Worm (Caenorhabditis elegans) whole organism, early embryonic: ENCODE measurements around the gene madf-5.
A peak's percentile ranks its signal among the peaks of the same experiment; 100 is the strongest.

Source experiments
- B0310.2 ChIP-seq: sonication (generic microtip); optimal IDR thresholded peaks from 2 replicates; lab custom pipeline; 2016; ENCODE audit warnings: mild to moderate bottlenecking, missing genetic modification characterization, missing compliant biosample characterization
- F13C5.2 ChIP-seq: sonication (generic microtip); optimal IDR thresholded peaks from 2 replicates; lab custom pipeline; 2017; ENCODE audit warnings: mild to moderate bottlenecking, missing genetic modification characterization, inconsistent platforms, missing compliant biosample characterization
- aly-1 ChIP-seq: sonication (generic microtip); optimal IDR thresholded peaks from 2 replicates; lab custom pipeline; 2016; ENCODE audit warnings: missing genetic modification characterization, missing compliant biosample characterization
- ama-1 ChIP-seq: fragments of 150-350 bp; optimal IDR thresholded peaks from 2 replicates; lab custom pipeline; 2014
- ceh-13 ChIP-seq: fragments of 200-800 bp; sonication (Bioruptor generic); optimal IDR thresholded peaks from 2 replicates; lab custom pipeline; 2018; ENCODE audit warnings: mild to moderate bottlenecking, missing genetic modification characterization, missing compliant biosample characterization
- ceh-36 ChIP-seq: sonication (generic microtip); optimal IDR thresholded peaks from 2 replicates; lab custom pipeline; 2016; ENCODE audit warnings: missing genetic modification characterization, inconsistent platforms, missing compliant biosample characterization
- ets-7 ChIP-seq: sonication (generic microtip); optimal IDR thresholded peaks from 2 replicates; lab custom pipeline; 2016; ENCODE audit warnings: missing genotype, missing genetic modification characterization, missing compliant biosample characterization
- flt-1 ChIP-seq: fragments of 200-800 bp; sonication (Bioruptor generic); IDR thresholded peaks from 2 replicates; pipeline ENCODE4 v1.3.6; 2022; ENCODE audit warnings: missing genetic modification characterization, missing compliant biosample characterization
- hmbx-1 ChIP-seq: sonication (generic microtip); optimal IDR thresholded peaks from 2 replicates; lab custom pipeline; 2016; ENCODE audit warnings: mild to moderate bottlenecking, missing genetic modification characterization, missing compliant biosample characterization
- hmg-4 ChIP-seq: fragments of 200-800 bp; sonication (Bioruptor generic); optimal IDR thresholded peaks from 2 replicates; lab custom pipeline; 2018; ENCODE audit warnings: mild to moderate bottlenecking, missing genetic modification characterization, missing compliant biosample characterization
- hnd-1 ChIP-seq: sonication (generic microtip); optimal IDR thresholded peaks from 2 replicates; lab custom pipeline; 2016; ENCODE audit warnings: missing genetic modification characterization, missing compliant biosample characterization
- pes-1 ChIP-seq: fragments of 200-800 bp; sonication (Bioruptor generic); IDR thresholded peaks from 2 replicates; pipeline ENCODE4 v1.3.6; 2022; ENCODE audit warnings: missing genetic modification reagents, missing genetic modification characterization, missing compliant biosample characterization
- scrt-1 ChIP-seq: fragments of 200-800 bp; sonication (Bioruptor generic); IDR thresholded peaks from 2 replicates; pipeline ENCODE4 v1.3.6; 2022; ENCODE audit warnings: missing genetic modification characterization, missing compliant biosample characterization
- sea-1 ChIP-seq: fragments of 200-800 bp; sonication (Bioruptor generic); conservative IDR thresholded peaks from 2 replicates; pipeline ENCODE4 v1.3.6; 2022; ENCODE audit warnings: missing genetic modification characterization, missing compliant biosample characterization
- tbx-11 ChIP-seq: fragments of 200-800 bp; sonication (Bioruptor generic); IDR thresholded peaks from 2 replicates; pipeline ENCODE4 v1.3.6; 2022; ENCODE audit warnings: missing genetic modification characterization, missing compliant biosample characterization
- tbx-37 ChIP-seq: fragments of 200-800 bp; sonication (Bioruptor generic); conservative IDR thresholded peaks from 2 replicates; pipeline ENCODE4 v1.3.6; 2022; ENCODE audit warnings: missing genetic modification reagents, missing genetic modification characterization, missing compliant biosample characterization
- tra-4 ChIP-seq: sonication (generic microtip); optimal IDR thresholded peaks from 2 replicates; lab custom pipeline; 2017; ENCODE audit warnings: missing genetic modification characterization, missing compliant biosample characterization

The madf-5 gene

DNA sequence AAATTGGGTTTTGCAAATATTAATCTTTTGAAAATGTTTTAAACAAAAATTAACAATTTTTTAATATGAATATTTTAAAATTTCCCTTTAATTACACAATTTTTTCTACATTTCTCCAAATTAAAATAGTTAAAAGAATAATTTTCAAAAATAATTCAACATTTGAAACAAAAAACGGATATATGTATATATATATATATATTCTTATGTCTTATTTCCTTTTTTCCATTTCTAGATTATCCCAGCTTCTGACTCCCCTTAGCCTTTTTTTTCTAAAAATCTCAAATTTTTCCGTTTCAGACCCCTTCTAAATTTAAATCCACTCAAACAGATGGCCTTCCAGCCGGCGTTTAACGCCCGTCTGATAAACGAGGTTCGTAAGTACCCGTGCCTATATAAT, at the start of gene madf-5:
Gene madf-5, plus strand, starts transcription at position 301 of the 400 bp plus-strand sequence.
- TF ChIP-seq B0310.2 (tag; lab: Kevin White, UChicago) (no peak), aly-1 (tag; lab: Kevin White, UChicago) (no peak), ceh-36 (tag; lab: Kevin White, UChicago) (no peak), F13C5.2 (tag; lab: Kevin White, UChicago) (no peak), hmbx-1 (no peak), tra-4 (tag; lab: Kevin White, UChicago) (no peak), tbx-37 (no peak), tbx-11 (GFP tag; lab: Robert Waterston, UW) (no peak), ets-7 (tag; lab: Kevin White, UChicago) (no peak)

DNA sequence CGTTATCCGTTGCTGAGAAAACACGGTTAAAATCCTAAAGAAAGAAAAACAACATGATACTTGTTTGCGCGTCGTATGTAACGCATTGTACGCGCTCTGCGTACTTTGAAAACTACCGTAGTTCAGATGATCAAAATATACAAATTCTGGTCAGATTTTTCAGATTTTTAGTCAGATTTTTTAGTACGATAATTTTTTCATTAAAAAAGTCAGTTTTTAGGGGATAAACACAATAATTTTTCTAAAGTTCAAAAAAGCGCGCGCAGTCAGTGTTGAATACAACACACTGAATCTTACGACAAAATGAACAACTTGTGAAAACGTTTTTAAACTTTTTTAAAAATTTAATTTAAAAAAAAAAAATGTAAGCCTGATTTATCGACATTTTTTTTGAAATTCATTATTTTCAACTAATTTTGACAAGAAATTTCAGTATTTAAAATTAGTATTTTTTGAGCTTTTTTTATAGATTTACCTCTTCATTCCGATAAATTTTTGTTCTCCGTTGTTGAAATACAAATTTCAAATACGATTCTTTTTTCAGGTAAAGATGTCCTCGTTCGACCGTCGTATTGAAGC, 49.7 kb upstream of the madf-5 start, which contains the start of gene pot-2:
Gene pot-2, plus strand, starts transcription at position 529 of the 579 bp plus-strand sequence.
- TF ChIP-seq B0310.2 (tag; lab: Kevin White, UChicago) = no peak
- TF ChIP-seq F13C5.2 (tag; lab: Kevin White, UChicago) = no peak
- TF ChIP-seq ama-1 (lab: Kevin White, UChicago) = no peak
- TF ChIP-seq hmg-4 = no peak
- no peak for TF ChIP-seq flt-1 (GFP tag; lab: Robert Waterston, UW)
- no peak for TF ChIP-seq aly-1 (tag; lab: Kevin White, UChicago)
- TF ChIP-seq hnd-1 (tag; lab: Kevin White, UChicago) = no peak

DNA sequence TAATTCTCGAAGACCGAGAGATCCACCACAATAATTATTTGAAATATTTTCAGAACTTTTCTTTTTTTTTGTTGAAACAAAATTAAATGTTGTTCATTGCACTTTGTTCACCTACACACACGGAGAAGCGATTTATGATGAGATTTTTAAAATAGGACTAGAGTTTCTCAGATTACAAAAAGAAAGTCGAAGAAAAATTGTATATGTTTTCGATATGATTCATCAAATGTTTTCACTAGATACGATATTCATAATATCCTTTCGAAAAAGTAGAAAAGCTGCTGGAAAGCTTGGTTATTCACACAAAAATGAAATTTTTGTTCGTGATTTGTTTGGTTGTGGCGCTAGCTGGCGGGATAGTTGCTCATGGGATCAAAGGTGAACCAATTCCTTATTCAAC, 48.4 kb upstream of the madf-5 start, which contains the start of gene F57C2.4:
Gene F57C2.4, plus strand, starts transcription at position 301 of the 400 bp plus-strand sequence.
- TF ChIP-seq tbx-11 (GFP tag; lab: Robert Waterston, UW) (no peak), scrt-1 (GFP tag; lab: Robert Waterston, UW) (no peak), aly-1 (tag; lab: Kevin White, UChicago) (no peak), F13C5.2 (tag; lab: Kevin White, UChicago) (no peak), hmg-4 (no peak), ceh-36 (tag; lab: Kevin White, UChicago) (no peak), tbx-37 (no peak), hnd-1 (tag; lab: Kevin White, UChicago) (no peak), B0310.2 (tag; lab: Kevin White, UChicago) (no peak), flt-1 (GFP tag; lab: Robert Waterston, UW) (no peak)

DNA sequence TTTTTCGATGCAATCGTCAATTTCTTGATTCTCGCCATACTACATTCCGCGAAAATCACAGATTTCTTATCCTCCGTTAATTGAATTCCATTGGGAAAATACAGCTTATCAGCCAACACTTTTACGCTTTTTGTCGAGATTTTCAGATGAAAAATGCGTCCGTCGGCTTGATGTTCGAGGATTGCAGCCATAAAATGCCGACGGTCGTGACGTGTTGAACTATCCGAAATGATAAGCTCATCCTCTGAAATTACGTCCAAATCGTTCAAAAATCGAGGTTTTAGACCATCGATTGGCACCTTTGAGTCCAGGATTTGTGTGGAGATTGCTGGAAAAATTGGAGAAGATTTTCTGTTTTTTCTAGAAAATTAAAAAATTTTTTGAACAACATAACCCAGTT, 46.3 kb upstream of the madf-5 start:
- TF ChIP-seq aly-1 (tag; lab: Kevin White, UChicago) (no peak), scrt-1 (GFP tag; lab: Robert Waterston, UW) (no peak), sea-1 (no peak), hnd-1 (tag; lab: Kevin White, UChicago) (no peak), tbx-37 (no peak), ceh-36 (tag; lab: Kevin White, UChicago) (no peak), hmbx-1 (no peak), hmg-4 (no peak), ets-7 (tag; lab: Kevin White, UChicago) (no peak), ama-1 (lab: Kevin White, UChicago) (no peak), B0310.2 (tag; lab: Kevin White, UChicago) (no peak)

DNA sequence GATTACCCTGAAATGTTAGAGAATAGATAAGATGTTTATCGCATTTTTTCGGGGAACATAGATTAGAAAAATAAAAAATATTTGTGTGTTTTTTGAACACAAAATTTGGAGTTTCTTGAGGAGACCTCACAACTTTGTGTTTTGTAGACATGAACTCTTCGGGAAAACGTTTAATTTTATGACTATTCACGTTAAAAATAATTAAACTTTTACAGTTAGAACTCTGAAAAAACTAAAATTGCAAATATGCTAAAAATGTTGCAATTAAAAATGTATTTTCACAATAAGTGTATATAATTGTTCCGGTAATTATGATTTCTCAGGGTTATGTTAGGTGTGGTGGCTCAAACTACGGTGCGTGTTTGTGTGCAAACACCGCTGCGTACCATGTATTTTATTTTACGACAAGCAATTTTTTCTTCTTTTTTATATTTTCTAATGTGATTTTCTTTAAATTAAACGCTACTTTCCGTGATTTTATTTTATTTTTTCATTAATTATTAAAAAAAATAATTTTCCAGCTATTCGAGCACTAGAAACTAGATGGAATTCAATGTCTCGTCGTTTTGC, 45.1 kb upstream of the madf-5 start, which contains the start of the genes F57C2.5 and spat-1:
Gene F57C2.5, minus strand, starts transcription at position 7 of the 570 bp plus-strand sequence.
Gene spat-1, plus strand, starts transcription at position 520 of the 570 bp plus-strand sequence.
- no peak for TF ChIP-seq aly-1 (tag; lab: Kevin White, UChicago)
- 0 out of 2 replicates have a peak, but pooled peaks have one; percentile 18 for TF ChIP-seq scrt-1 (GFP tag; lab: Robert Waterston, UW)
- peak; percentile 45 for TF ChIP-seq F13C5.2 (tag; lab: Kevin White, UChicago)
- TF ChIP-seq B0310.2 (tag; lab: Kevin White, UChicago) = no peak
- peak; percentile 18 for TF ChIP-seq tra-4 (tag; lab: Kevin White, UChicago)
- 0 out of 2 replicates have a peak, but pooled peaks have one; percentile 41 for TF ChIP-seq tbx-37
- TF ChIP-seq ama-1 (lab: Kevin White, UChicago) = no peak
- no peak for TF ChIP-seq ceh-36 (tag; lab: Kevin White, UChicago)
- TF ChIP-seq ceh-13 (GFP tag; lab: Kevin White, UChicago) = peak; percentile 38
- TF ChIP-seq hnd-1 (tag; lab: Kevin White, UChicago) = peak; percentile 19
- no peak for TF ChIP-seq flt-1 (GFP tag; lab: Robert Waterston, UW)
- peak; percentile 67 for TF ChIP-seq ets-7 (tag; lab: Kevin White, UChicago)
- TF ChIP-seq tbx-11 (GFP tag; lab: Robert Waterston, UW) = no peak
- no peak for TF ChIP-seq hmbx-1
- TF ChIP-seq sea-1 = peak; percentile 41; the same call in 1 of the 2 replicates
- TF ChIP-seq pes-1 (GFP tag; lab: Robert Waterston, UW) = peak; percentile 65
- TF ChIP-seq hmg-4 = no peak

DNA sequence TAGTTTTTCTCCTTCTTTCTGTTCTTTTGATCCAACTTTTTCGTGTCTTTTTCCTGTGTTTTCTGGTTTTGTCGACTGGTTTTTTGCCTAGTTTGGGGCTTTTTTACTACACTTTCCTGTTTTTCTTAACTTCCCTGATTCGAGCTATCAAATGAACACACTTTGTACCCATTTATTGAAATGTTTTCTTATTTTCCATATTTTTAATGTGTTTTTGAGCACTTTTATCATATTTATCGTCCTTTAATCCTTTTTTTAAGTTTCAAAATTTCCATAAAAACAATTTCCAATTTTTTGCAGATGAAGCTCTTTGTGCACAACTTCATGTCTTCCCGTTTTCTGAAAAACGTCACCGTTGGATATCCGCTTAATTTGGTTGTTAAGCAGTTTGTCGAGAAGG, 39.4 kb upstream of the madf-5 start, which contains the start of gene C04H5.1:
Gene C04H5.1, plus strand, starts transcription at position 301 of the 400 bp plus-strand sequence.
- TF ChIP-seq tbx-37 (no peak), tbx-11 (GFP tag; lab: Robert Waterston, UW) (no peak), ceh-13 (GFP tag; lab: Kevin White, UChicago) (no peak), ama-1 (lab: Kevin White, UChicago) (no peak), sea-1 (no peak)

DNA sequence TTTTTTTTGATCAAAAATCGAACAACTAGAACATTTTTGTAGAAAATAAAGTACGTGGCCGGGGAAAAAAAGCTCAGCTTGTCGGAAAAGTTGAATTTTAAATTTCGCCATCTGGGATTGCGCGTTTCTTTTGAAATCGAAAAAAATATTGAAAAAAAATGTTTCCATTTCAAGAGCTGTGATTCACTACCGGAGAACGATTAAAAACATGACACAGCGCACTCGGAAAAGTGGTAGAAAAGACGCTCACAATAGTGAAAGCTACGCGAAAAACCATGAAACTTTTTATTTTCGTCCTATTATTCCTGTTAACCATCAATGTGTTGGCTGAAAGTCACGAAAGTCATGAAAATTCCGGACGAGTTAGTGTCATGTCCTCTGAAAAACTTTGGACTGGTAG, 35.7 kb upstream of the madf-5 start, which contains the start of the genes clec-147 and C04H5.7:
Gene clec-147, minus strand, starts transcription at position 101 of the 400 bp plus-strand sequence.
Gene C04H5.7, plus strand, starts transcription at position 219 of the 400 bp plus-strand sequence.
- TF ChIP-seq sea-1 (no peak), aly-1 (tag; lab: Kevin White, UChicago) (no peak)
